Fruit fly (Drosophila melanogaster) S2 (cell line): ENCODE measurements around the gene Nhe1.
A peak's percentile ranks its signal among the peaks of the same experiment; 100 is the strongest.

Experiments
- CG8478 ChIP-seq: fragments of >200 bp; optimal IDR thresholded peaks from 2 replicates; lab custom pipeline; 2018
- CTCF ChIP-seq, 2 experiments: fragments of >200 bp; optimal IDR thresholded peaks; 2 replicates each; lab custom pipeline; 2018

Nhe1 gene

dm6 chr2L:65354-65949 is 41.1 kb downstream of the Nhe1 start, which contains the start of gene Cda5:
Cda5 (minus strand) TSS chr2L:65404.
- peak; percentile 16 to 27 for TF ChIP-seq CTCF (optimal IDR thresholded peaks at IDR 0.05; lab: Kevin White, UChicago)
- TF ChIP-seq CG8478 = no peak

dm6 chr2L:59058-59603 is 47.4 kb downstream of the Nhe1 start:
- TF ChIP-seq CG8478 (no peak), CTCF (optimal IDR thresholded peaks at IDR 0.05; lab: Kevin White, UChicago) (no peak)

- TF ChIP-seq CTCF (optimal IDR thresholded peaks at IDR 0.05; lab: Kevin White, UChicago) (no peak), CG8478 (no peak)
These were observed 49.7 kb downstream of the Nhe1 start for dm6 chr2L:56865-57264.
